Fruit fly (Drosophila melanogaster): ENCODE measurements around the gene unc-119.

The unc-119 gene

DNA sequence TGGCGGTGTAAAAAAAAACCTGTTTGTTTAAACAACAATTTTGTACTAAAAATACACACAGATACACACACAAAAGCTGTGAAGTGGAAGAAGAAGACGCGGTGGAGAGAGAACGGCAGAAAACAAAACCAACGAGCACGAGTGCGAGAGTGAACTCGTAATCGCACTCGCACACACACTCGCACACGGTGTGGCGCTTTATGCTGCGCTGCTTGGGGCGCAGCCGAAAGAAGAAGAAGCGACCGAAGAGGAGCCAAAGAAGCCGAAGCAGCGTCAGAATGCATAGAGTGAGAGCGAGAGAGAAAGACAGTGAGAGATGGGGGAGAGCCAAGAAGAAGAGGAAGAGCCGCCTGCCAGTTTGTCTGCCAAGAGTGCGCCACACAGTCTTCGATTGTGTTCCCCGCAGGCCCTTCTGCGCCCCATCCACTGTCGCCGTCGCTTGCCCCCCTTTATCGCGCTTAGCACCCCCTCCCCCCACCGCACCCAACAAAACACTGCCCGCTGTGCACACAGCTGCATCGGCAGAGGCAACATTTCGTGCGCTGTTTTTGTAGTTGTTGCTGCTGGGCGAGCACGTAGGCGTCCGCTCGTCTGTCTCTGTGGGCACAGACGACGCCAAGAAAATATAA lies 9.7 kb upstream of the unc-119 start (continued):
- TF ChIP-seq Dfd (GFP tag; optimal IDR thresholded peaks at IDR 0.05) = no peak

DNA sequence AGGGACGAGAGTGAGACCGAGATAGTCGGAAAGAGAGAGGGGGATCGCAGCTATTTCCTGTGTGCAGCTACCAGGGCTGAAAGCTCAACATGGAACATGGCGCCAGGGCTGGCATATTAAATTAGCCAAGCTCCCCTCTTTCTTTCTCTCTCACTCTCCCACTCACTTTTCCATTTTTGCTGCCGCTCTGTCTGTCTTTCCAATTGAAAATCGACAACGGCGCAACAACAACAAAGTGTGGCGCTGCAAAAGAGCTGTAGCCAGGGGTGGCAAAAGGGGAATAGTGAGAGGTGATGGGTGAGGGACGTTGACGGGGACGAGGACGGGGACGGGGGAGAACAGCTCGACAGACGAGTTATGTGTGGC lies 9.2 kb upstream of the unc-119 start:
- TF ChIP-seq br (GFP tag; optimal IDR thresholded peaks at IDR 0.05) (peak; percentile 26), h (GFP tag; optimal IDR thresholded peaks at IDR 0.05) (no peak), fru (GFP tag; optimal IDR thresholded peaks at IDR 0.05) (peak; percentile 58), N (GFP tag; optimal IDR thresholded peaks at IDR 0.05) (no peak), ey (GFP tag; optimal IDR thresholded peaks at IDR 0.05) (peak; percentile 52), Sp1 (GFP tag; optimal IDR thresholded peaks at IDR 0.05) (peak; percentile 26), Rel (GFP tag; optimal IDR thresholded peaks at IDR 0.05) (no peak), Rel (tag; optimal IDR thresholded peaks at IDR 0.05) (peak; percentile 83), OdsH (GFP tag; optimal IDR thresholded peaks at IDR 0.05) (peak; percentile 39), Abd-B (GFP tag; optimal IDR thresholded peaks at IDR 0.05) (no peak), CG9705 (GFP tag; optimal IDR thresholded peaks at IDR 0.05) (no peak), Hr83 (GFP tag; optimal IDR thresholded peaks at IDR 0.05; ENCODE audit: poor library complexity, severe bottlenecking) (peak; percentile 22), HLH106 (tag; optimal IDR thresholded peaks at IDR 0.05) (peak; percentile 61), Vsx2 (GFP tag; optimal IDR thresholded peaks at IDR 0.05; ENCODE audit: partially characterized antibody) (peak; percentile 88), Hnf4 (GFP tag; optimal IDR thresholded peaks at IDR 0.05) (no peak), lola (GFP tag; optimal IDR thresholded peaks at IDR 0.05) (no peak), CrebA (GFP tag; optimal IDR thresholded peaks at IDR 0.05; ENCODE audit: borderline replicate concordance) (no peak), CG32264 (GFP tag; optimal IDR thresholded peaks at IDR 0.05) (no peak), Jra (GFP tag; optimal IDR thresholded peaks at IDR 0.05) (no peak), dmrt93B (GFP tag; optimal IDR thresholded peaks at IDR 0.05) (peak; percentile 41), foxo (GFP tag; optimal IDR thresholded peaks at IDR 0.05) (peak in 1 of 2 experiments; percentile 47), pan (optimal IDR thresholded peaks at IDR 0.05) (no peak), rgr (GFP tag; optimal IDR thresholded peaks at IDR 0.05) (peak; percentile 27)

DNA sequence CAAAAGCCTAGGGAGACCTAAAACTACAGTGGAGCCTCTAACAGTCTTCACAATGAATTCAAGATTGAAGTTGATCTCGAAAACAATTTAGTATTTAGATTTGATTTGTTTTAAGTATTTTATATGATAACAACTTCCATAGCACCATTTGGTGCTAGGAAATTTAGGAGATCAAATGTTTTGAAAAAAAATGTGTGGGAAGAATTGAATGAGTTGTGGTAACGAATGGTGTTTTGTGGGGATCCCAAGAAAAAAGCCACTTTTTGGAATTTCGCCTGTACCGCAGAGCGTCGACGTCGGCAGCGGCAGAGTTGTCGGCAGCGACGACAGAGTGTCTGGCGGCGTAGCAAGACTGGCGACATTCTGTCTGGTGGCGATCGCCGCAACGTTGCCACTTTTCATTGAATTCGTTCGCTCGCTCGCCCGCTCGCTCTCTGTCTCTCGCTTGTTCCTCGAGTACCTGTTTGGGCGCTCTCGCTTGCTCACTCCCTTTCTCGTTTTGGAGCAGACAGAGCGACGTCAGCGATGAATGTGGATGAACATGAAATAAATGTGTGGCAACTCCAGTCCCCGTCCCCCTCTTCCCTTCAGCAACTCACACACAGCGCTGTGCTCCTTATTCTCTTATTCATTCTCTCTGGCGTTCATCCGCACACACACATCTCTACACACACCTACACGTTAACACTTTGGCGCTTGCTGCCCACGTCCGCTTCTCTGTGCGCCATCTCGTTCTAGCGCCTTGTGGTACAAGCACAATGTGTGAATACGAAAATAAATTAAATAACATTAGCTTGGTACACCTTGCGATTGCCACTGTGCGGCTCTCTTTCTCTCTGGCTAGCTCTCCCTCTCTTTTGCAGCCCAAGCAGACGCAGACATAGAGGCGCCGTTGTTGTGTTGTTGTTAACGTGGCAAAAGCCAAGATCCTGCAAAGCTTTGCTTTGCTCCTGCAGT lies 8.6 kb upstream of the unc-119 start:
- peak; percentile 26 for TF ChIP-seq OdsH (GFP tag; optimal IDR thresholded peaks at IDR 0.05)
- TF ChIP-seq Abd-B (GFP tag; optimal IDR thresholded peaks at IDR 0.05) = no peak
- peak; percentile 60 for TF ChIP-seq CrebA (GFP tag; optimal IDR thresholded peaks at IDR 0.05; ENCODE audit: borderline replicate concordance)
- peak; percentile 66 for TF ChIP-seq Sp1 (GFP tag; optimal IDR thresholded peaks at IDR 0.05)
- no peak for TF ChIP-seq Dfd (GFP tag; optimal IDR thresholded peaks at IDR 0.05)
- TF ChIP-seq rgr (GFP tag; optimal IDR thresholded peaks at IDR 0.05) = peak; percentile 54
- no peak for TF ChIP-seq jim (GFP tag; optimal IDR thresholded peaks at IDR 0.05)
- no peak for TF ChIP-seq Hr83 (GFP tag; optimal IDR thresholded peaks at IDR 0.05; ENCODE audit: poor library complexity, severe bottlenecking)
- TF ChIP-seq sage (GFP tag; optimal IDR thresholded peaks at IDR 0.05) = no peak
- peak; percentile 32 for TF ChIP-seq br (GFP tag; optimal IDR thresholded peaks at IDR 0.05)
- TF ChIP-seq fru (GFP tag; optimal IDR thresholded peaks at IDR 0.05) = peak; percentile 58
- peak; percentile 5 for TF ChIP-seq dsf (GFP tag; optimal IDR thresholded peaks at IDR 0.05; ENCODE audit: borderline replicate concordance)
- peak; percentile 70 for TF ChIP-seq ey (GFP tag; optimal IDR thresholded peaks at IDR 0.05)
- peak; percentile 30 for TF ChIP-seq woc (GFP tag; optimal IDR thresholded peaks at IDR 0.05)
- peak; percentile 79 for TF ChIP-seq Vsx2 (GFP tag; optimal IDR thresholded peaks at IDR 0.05; ENCODE audit: partially characterized antibody)
- TF ChIP-seq Rel (GFP tag; optimal IDR thresholded peaks at IDR 0.05) = no peak
- TF ChIP-seq Rel (tag; optimal IDR thresholded peaks at IDR 0.05) = peak; percentile 71
- no peak for TF ChIP-seq CG32264 (GFP tag; optimal IDR thresholded peaks at IDR 0.05)
- TF ChIP-seq dmrt93B (GFP tag; optimal IDR thresholded peaks at IDR 0.05) = peak; percentile 48
- peak; percentile 63 to 75 for TF ChIP-seq dl (GFP tag; optimal IDR thresholded peaks at IDR 0.05; ENCODE audit: insufficient read depth in 1 of 2, partially characterized antibody in 2 of 2)
- no peak for TF ChIP-seq Hr78 (GFP tag; optimal IDR thresholded peaks at IDR 0.05)
- TF ChIP-seq brk (GFP tag; optimal IDR thresholded peaks at IDR 0.05) = no peak
- TF ChIP-seq Dif (GFP tag; optimal IDR thresholded peaks at IDR 0.05; ENCODE audit: partially characterized antibody) = peak; percentile 86
- no peak for TF ChIP-seq GATAd (GFP tag; optimal IDR thresholded peaks at IDR 0.05)
- peak; percentile 67 for TF ChIP-seq HLH106 (tag; optimal IDR thresholded peaks at IDR 0.05)
- TF ChIP-seq sv (GFP tag; optimal IDR thresholded peaks at IDR 0.05) = peak; percentile 29
- TF ChIP-seq Jra (GFP tag; optimal IDR thresholded peaks at IDR 0.05) = peak; percentile 36
- TF ChIP-seq lola (GFP tag; optimal IDR thresholded peaks at IDR 0.05) = no peak
- no peak for TF ChIP-seq Myc (optimal IDR thresholded peaks at IDR 0.05)
- TF ChIP-seq N (GFP tag; optimal IDR thresholded peaks at IDR 0.05) = peak; percentile 70
- peak; percentile 34 for TF ChIP-seq psq (GFP tag; optimal IDR thresholded peaks at IDR 0.05)
- TF ChIP-seq h (GFP tag; optimal IDR thresholded peaks at IDR 0.05) = peak; percentile 43
- TF ChIP-seq Mio (GFP tag; optimal IDR thresholded peaks at IDR 0.05) = no peak
- TF ChIP-seq foxo (GFP tag; optimal IDR thresholded peaks at IDR 0.05) = peak; percentile 1 to 56
- peak; percentile 48 for TF ChIP-seq Hnf4 (GFP tag; optimal IDR thresholded peaks at IDR 0.05)

Data from whole organism, wandering third instar larva.